Worm (Caenorhabditis elegans) whole organism, young adult: ENCODE results near the gene ZK1290.7.

Experiments
- B0035.1 ChIP-seq: sonication (generic microtip); optimal IDR thresholded peaks from 2 replicates; lab custom pipeline; 2016; ENCODE audit warnings: missing genetic modification characterization, mild to moderate bottlenecking, missing compliant biosample characterization, missing genotype, missing genetic modification reagents
- B0261.1 ChIP-seq: sonication (generic microtip); optimal IDR thresholded peaks from 2 replicates; lab custom pipeline; 2016; ENCODE audit warnings: mild to moderate bottlenecking, missing genetic modification characterization, moderate library complexity, missing compliant biosample characterization
- C06A6.2 ChIP-seq: fragments of 200-800 bp; sonication (Bioruptor generic); conservative IDR thresholded peaks from 2 replicates; pipeline ENCODE4 v1.3.6; 2022; ENCODE audit warnings: missing genetic modification characterization, missing compliant biosample characterization
- F10E7.11 ChIP-seq: sonication (generic microtip); optimal IDR thresholded peaks from 2 replicates; lab custom pipeline; 2017; ENCODE audit warnings: mild to moderate bottlenecking, missing genetic modification characterization, moderate library complexity, missing compliant biosample characterization
- F22D6.2 ChIP-seq: sonication (generic microtip); optimal IDR thresholded peaks from 2 replicates; lab custom pipeline; 2016; ENCODE audit warnings: mild to moderate bottlenecking, missing genetic modification characterization, missing compliant biosample characterization
- F23B12.7 ChIP-seq: sonication (generic microtip); optimal IDR thresholded peaks from 2 replicates; lab custom pipeline; 2017; ENCODE audit warnings: missing genetic modification characterization, mild to moderate bottlenecking, missing compliant biosample characterization, antibody characterized with exemption, moderate library complexity; ENCODE audit not compliant: insufficient read depth
- F52B5.7 ChIP-seq: sonication (generic microtip); optimal IDR thresholded peaks from 2 replicates; lab custom pipeline; 2016; ENCODE audit warnings: mild to moderate bottlenecking, missing genetic modification characterization, missing compliant biosample characterization
- F55B11.4 ChIP-seq: sonication (generic microtip); optimal IDR thresholded peaks from 2 replicates; lab custom pipeline; 2016; ENCODE audit warnings: missing compliant biosample characterization, missing genetic modification characterization, borderline replicate concordance; ENCODE audit not compliant: insufficient read depth
- K11D2.4 ChIP-seq: fragments of 200-800 bp; sonication (Bioruptor generic); IDR thresholded peaks from 2 replicates; pipeline ENCODE4 v1.3.6; 2022; ENCODE audit warnings: missing genetic modification reagents, missing genetic modification characterization, missing compliant biosample characterization
- Y67H2A.10 ChIP-seq: fragments of 200-800 bp; sonication (Bioruptor generic); conservative IDR thresholded peaks from 2 replicates; pipeline ENCODE4 v1.3.6; 2022; ENCODE audit warnings: missing genetic modification reagents, missing genetic modification characterization, missing compliant biosample characterization
- akir-1 ChIP-seq: fragments of 200-800 bp; sonication (Bioruptor generic); optimal IDR thresholded peaks from 2 replicates; lab custom pipeline; 2018; ENCODE audit warnings: mild to moderate bottlenecking, missing genetic modification characterization, moderate library complexity, missing compliant biosample characterization
- ama-1 ChIP-seq, 3 experiments: fragments of 150-350 bp in 1 of 3; sonication (generic microtip) in 2 of 3; optimal IDR thresholded peaks; 2 replicates each; lab custom pipeline; 2014 to 2018; ENCODE audit warnings: missing biosample characterization in 2 of 3, missing genetic modification characterization in 2 of 3, missing genetic modification reagents in 2 of 3
- aptf-2 ChIP-seq: fragments of 200-800 bp; sonication (Bioruptor generic); conservative IDR thresholded peaks from 2 replicates; pipeline ENCODE4 v1.3.6; 2022; ENCODE audit warnings: missing genetic modification reagents, missing genetic modification characterization, missing compliant biosample characterization
- atf-7 ChIP-seq: sonication (generic microtip); optimal IDR thresholded peaks from 2 replicates; lab custom pipeline; 2017; ENCODE audit warnings: mild to moderate bottlenecking, missing genetic modification characterization, missing compliant biosample characterization
- bed-1 ChIP-seq: fragments of 200-800 bp; sonication (Bioruptor generic); IDR thresholded peaks from 2 replicates; pipeline ENCODE4 v1.3.6; 2022; ENCODE audit warnings: missing genetic modification reagents, missing genetic modification characterization, missing compliant biosample characterization
- cebp-1 ChIP-seq, 2 experiments: fragments of 200-800 bp in 1 of 2; sonication (Bioruptor generic) in 1 of 2; sonication (generic microtip) in 1 of 2; IDR thresholded peaks in 1 of 2; optimal IDR thresholded peaks in 1 of 2; 2 replicates each; pipeline versions ENCODE4 v1.3.6 to Lab custom; 2017 to 2022; ENCODE audit warnings: missing compliant biosample characterization in 2 of 2, missing genetic modification characterization in 2 of 2, mild to moderate bottlenecking in 1 of 2, missing genetic modification reagents in 1 of 2, moderate library complexity in 1 of 2
- ceh-27 ChIP-seq: fragments of 200-800 bp; sonication (Bioruptor generic); optimal IDR thresholded peaks from 2 replicates; lab custom pipeline; 2018; ENCODE audit warnings: mild to moderate bottlenecking, missing genetic modification characterization, moderate library complexity, missing compliant biosample characterization
- ceh-40 ChIP-seq: fragments of 200-800 bp; sonication (Bioruptor generic); IDR thresholded peaks from 2 replicates; pipeline ENCODE4 v1.3.6; 2022; ENCODE audit warnings: missing genetic modification characterization, missing compliant biosample characterization
- ceh-58 ChIP-seq: fragments of 200-800 bp; sonication (Bioruptor generic); IDR thresholded peaks from 2 replicates; pipeline ENCODE4 v1.3.6; 2022; ENCODE audit warnings: missing genetic modification characterization, missing compliant biosample characterization
- dox-1 ChIP-seq: fragments of 200-800 bp; sonication (Bioruptor generic); IDR thresholded peaks from 2 replicates; pipeline ENCODE4 v1.3.6; 2022; ENCODE audit warnings: missing genetic modification reagents, missing genetic modification characterization, missing compliant biosample characterization
- dpff-1 ChIP-seq: sonication (generic microtip); optimal IDR thresholded peaks from 2 replicates; lab custom pipeline; 2017; ENCODE audit warnings: mild to moderate bottlenecking, missing genetic modification characterization, missing compliant biosample characterization
- efl-1 ChIP-seq: fragments of 150-350 bp; optimal IDR thresholded peaks from 2 replicates; lab custom pipeline; 2014; ENCODE audit warnings: missing biosample characterization, missing genetic modification reagents, missing genetic modification characterization
- egl-18 ChIP-seq: fragments of 200-800 bp; sonication (Bioruptor generic); IDR thresholded peaks from 2 replicates; pipeline ENCODE4 v1.3.6; 2022; ENCODE audit warnings: missing genetic modification reagents, missing genetic modification characterization, missing compliant biosample characterization
- ets-4 ChIP-seq: fragments of 200-800 bp; sonication (Bioruptor generic); optimal IDR thresholded peaks from 2 replicates; lab custom pipeline; 2018; ENCODE audit warnings: mild to moderate bottlenecking, missing genetic modification characterization, missing compliant biosample characterization
- him-1 ChIP-seq: sonication (generic microtip); optimal IDR thresholded peaks from 2 replicates; lab custom pipeline; 2016; ENCODE audit warnings: missing genotype, missing genetic modification reagents, missing genetic modification characterization, missing compliant biosample characterization
- hlh-12 ChIP-seq: sonication (generic microtip); optimal IDR thresholded peaks from 2 replicates; lab custom pipeline; 2016; ENCODE audit warnings: missing genetic modification characterization, missing compliant biosample characterization
- let-526 ChIP-seq: fragments of 200-800 bp; sonication (Bioruptor generic); IDR thresholded peaks from 2 replicates; pipeline ENCODE4 v1.3.6; 2022; ENCODE audit warnings: missing genetic modification reagents, missing genetic modification characterization, missing compliant biosample characterization
- let-607 ChIP-seq, 2 experiments: fragments of 200-800 bp in 1 of 2; sonication (Bioruptor generic) in 1 of 2; sonication (generic microtip) in 1 of 2; optimal IDR thresholded peaks; 2 replicates each; lab custom pipeline; 2016 to 2018; ENCODE audit warnings: mild to moderate bottlenecking in 2 of 2, missing compliant biosample characterization in 2 of 2, missing genetic modification characterization in 2 of 2, moderate library complexity in 2 of 2, missing genotype in 1 of 2
- lin-54 ChIP-seq: fragments of 200-800 bp; sonication (Bioruptor generic); optimal IDR thresholded peaks from 2 replicates; lab custom pipeline; 2018; ENCODE audit warnings: mild to moderate bottlenecking, missing genetic modification characterization, missing compliant biosample characterization
- mcd-1 ChIP-seq: fragments of 200-800 bp; sonication (Bioruptor generic); IDR thresholded peaks from 2 replicates; pipeline ENCODE4 v1.3.6; 2022; ENCODE audit warnings: missing genetic modification reagents, missing genetic modification characterization, missing compliant biosample characterization
- nhr-120 ChIP-seq: fragments of 200-800 bp; sonication (Bioruptor generic); IDR thresholded peaks from 2 replicates; pipeline ENCODE4 v1.3.6; 2022; ENCODE audit warnings: missing genetic modification characterization, missing compliant biosample characterization
- nhr-27 ChIP-seq: fragments of 200-800 bp; sonication (Bioruptor generic); optimal IDR thresholded peaks from 2 replicates; lab custom pipeline; 2018; ENCODE audit warnings: mild to moderate bottlenecking, missing genetic modification characterization, moderate library complexity, missing compliant biosample characterization
- nhr-80 ChIP-seq: sonication (generic microtip); optimal IDR thresholded peaks from 2 replicates; lab custom pipeline; 2016; ENCODE audit warnings: missing genetic modification characterization, missing compliant biosample characterization
- pha-4 ChIP-seq: fragments of 150-350 bp; sonication (generic microtip); optimal IDR thresholded peaks from 2 replicates; lab custom pipeline; 2014; ENCODE audit warnings: missing biosample characterization, missing genetic modification reagents, missing genetic modification characterization
- rcor-1 ChIP-seq: fragments of 200-800 bp; sonication (Bioruptor generic); IDR thresholded peaks from 2 replicates; pipeline ENCODE4 v1.3.6; 2022; ENCODE audit warnings: missing genetic modification reagents, missing genetic modification characterization, missing compliant biosample characterization
- rec-8 ChIP-seq, 2 experiments: sonication (generic microtip); optimal IDR thresholded peaks; 2 replicates each; lab custom pipeline; 2016; ENCODE audit warnings: mild to moderate bottlenecking in 2 of 2, missing genetic modification characterization in 2 of 2, missing genetic modification reagents in 2 of 2, missing genotype in 2 of 2, missing biosample characterization in 1 of 2, missing compliant biosample characterization in 1 of 2, moderate library complexity in 1 of 2
- repo-1 ChIP-seq: sonication (generic microtip); optimal IDR thresholded peaks from 2 replicates; lab custom pipeline; 2017; ENCODE audit warnings: mild to moderate bottlenecking, missing genetic modification characterization, missing compliant biosample characterization
- rpc-1 ChIP-seq, 2 experiments: fragments of 150-350 bp in 1 of 2; sonication (generic microtip) in 1 of 2; optimal IDR thresholded peaks; 2 replicates each; lab custom pipeline; 2014 to 2018; ENCODE audit warnings: missing biosample characterization in 1 of 2, missing genetic modification characterization in 1 of 2, missing genetic modification reagents in 1 of 2, missing genotype in 1 of 2
- unc-130 ChIP-seq: sonication (generic microtip); optimal IDR thresholded peaks from 2 replicates; lab custom pipeline; 2016; ENCODE audit warnings: missing genetic modification reagents, missing genetic modification characterization, missing compliant biosample characterization
- unc-62 ChIP-seq: fragments of 150-350 bp; optimal IDR thresholded peaks from 2 replicates; lab custom pipeline; 2014; ENCODE audit warnings: missing biosample characterization, missing genetic modification reagents, missing genetic modification characterization
- xnd-1 ChIP-seq: sonication (generic microtip); optimal IDR thresholded peaks from 2 replicates; lab custom pipeline; 2016; ENCODE audit warnings: missing genotype, missing genetic modification reagents, missing genetic modification characterization, missing compliant biosample characterization
- zim-3 ChIP-seq: sonication (generic microtip); optimal IDR thresholded peaks from 2 replicates; lab custom pipeline; 2017; ENCODE audit warnings: mild to moderate bottlenecking, missing genetic modification characterization, moderate library complexity, missing compliant biosample characterization
- ztf-18 ChIP-seq: sonication (generic microtip); optimal IDR thresholded peaks from 2 replicates; lab custom pipeline; 2016; ENCODE audit warnings: missing genotype, mild to moderate bottlenecking, missing genetic modification characterization, missing compliant biosample characterization
- ztf-25 ChIP-seq: fragments of 200-800 bp; sonication (Bioruptor generic); IDR thresholded peaks from 2 replicates; pipeline ENCODE4 v1.3.6; 2022; ENCODE audit warnings: missing genetic modification reagents, missing genetic modification characterization, missing compliant biosample characterization
- ztf-28 ChIP-seq: fragments of 200-800 bp; sonication (Bioruptor generic); IDR thresholded peaks from 2 replicates; pipeline ENCODE4 v1.3.6; 2022; ENCODE audit warnings: missing genetic modification reagents, missing genetic modification characterization, missing compliant biosample characterization
- ztf-3 ChIP-seq: fragments of 200-800 bp; sonication (Bioruptor generic); optimal IDR thresholded peaks from 2 replicates; lab custom pipeline; 2018; ENCODE audit warnings: mild to moderate bottlenecking, missing genetic modification characterization, missing compliant biosample characterization

The ZK1290.7 gene

ce11 chrII:7531478-7531877, 6.1 kb upstream of the ZK1290.7 start (continued):
- no peak for TF ChIP-seq K11D2.4 (GFP tag; lab: Robert Waterston, UW)
- TF ChIP-seq ceh-58 (GFP tag; lab: Robert Waterston, UW), result no peak

- no peak for TF ChIP-seq nhr-120 (GFP tag; lab: Robert Waterston, UW)
- TF ChIP-seq rpc-1 (optimal IDR thresholded peaks at IDR 0.05; lab: Kevin White, UChicago), result no peak
- no peak for TF ChIP-seq rpc-1 (tag; optimal IDR thresholded peaks at IDR 0.05; lab: Kevin White, UChicago)
- no peak for TF ChIP-seq unc-130 (GFP tag; lab: Kevin White, UChicago)
- no peak for TF ChIP-seq bed-1
- no peak for TF ChIP-seq F55B11.4 (tag; lab: Kevin White, UChicago)
- TF ChIP-seq lin-54 (GFP tag; lab: Kevin White, UChicago), result no peak
- TF ChIP-seq dpff-1, result no peak
- no peak for TF ChIP-seq rcor-1
- TF ChIP-seq F23B12.7 (tag; lab: Kevin White, UChicago), result no peak
- TF ChIP-seq unc-62 (GFP tag; lab: Kevin White, UChicago), result no peak
- no peak for TF ChIP-seq zim-3
- no peak for TF ChIP-seq ceh-27 (GFP tag; lab: Kevin White, UChicago)
- no peak for TF ChIP-seq F52B5.7
- peak; percentile 44 for TF ChIP-seq mcd-1 (GFP tag; lab: Robert Waterston, UW)
- TF ChIP-seq cebp-1 (GFP tag; IDR thresholded peaks at IDR 0.05; lab: Robert Waterston, UW), result no peak
- no peak for TF ChIP-seq cebp-1 (tag; optimal IDR thresholded peaks at IDR 0.05; lab: Kevin White, UChicago)
- no peak for TF ChIP-seq ztf-28 (GFP tag; lab: Robert Waterston, UW)
- no peak for TF ChIP-seq let-607 (tag; optimal IDR thresholded peaks at IDR 0.05; lab: Kevin White, UChicago)
- TF ChIP-seq repo-1 (tag; lab: Kevin White, UChicago), result no peak
- TF ChIP-seq B0261.1, result no peak
- TF ChIP-seq rec-8 (tag; optimal IDR thresholded peaks at IDR 0.05; lab: Kevin White, UChicago), result no peak
- TF ChIP-seq nhr-27 (tag; lab: Kevin White, UChicago), result no peak
- TF ChIP-seq F22D6.2 (tag; lab: Kevin White, UChicago), result no peak
- TF ChIP-seq ztf-18 (tag; lab: Kevin White, UChicago), result no peak
- TF ChIP-seq ceh-40, result no peak
- TF ChIP-seq hlh-12 (tag; lab: Kevin White, UChicago), result no peak
- TF ChIP-seq him-1 (tag; lab: Kevin White, UChicago), result no peak
- no peak for TF ChIP-seq B0035.1 (tag; lab: Kevin White, UChicago)
- no peak for TF ChIP-seq egl-18 (GFP tag; lab: Robert Waterston, UW)
- TF ChIP-seq efl-1 (GFP tag; lab: Kevin White, UChicago), result no peak
- no peak for TF ChIP-seq xnd-1 (tag; lab: Kevin White, UChicago)
- TF ChIP-seq aptf-2 (GFP tag; lab: Robert Waterston, UW), result no peak
- TF ChIP-seq Y67H2A.10 (GFP tag; lab: Robert Waterston, UW), result no peak
- TF ChIP-seq ets-4, result no peak
- TF ChIP-seq ztf-3 (GFP tag; lab: Kevin White, UChicago), result no peak
- TF ChIP-seq F10E7.11, result no peak
- no peak for TF ChIP-seq akir-1
- peak; percentile 59; the same call in 1 of the 2 replicates for TF ChIP-seq C06A6.2 (GFP tag; lab: Robert Waterston, UW)
- TF ChIP-seq ama-1 (optimal IDR thresholded peaks at IDR 0.05; lab: Kevin White, UChicago), result no peak
- no peak for TF ChIP-seq ama-1 (GFP tag; optimal IDR thresholded peaks at IDR 0.05; lab: Kevin White, UChicago)
- TF ChIP-seq dox-1 (GFP tag; lab: Robert Waterston, UW), result 0 out of 2 replicates have a peak, but pooled peaks have one; percentile 13
- TF ChIP-seq nhr-80 (tag; lab: Kevin White, UChicago), result no peak
- no peak for TF ChIP-seq let-526 (GFP tag; lab: Robert Waterston, UW)
- peak; percentile 4 for TF ChIP-seq atf-7 (tag; lab: Kevin White, UChicago)
- no peak for TF ChIP-seq ztf-25 (GFP tag; lab: Robert Waterston, UW)
- no peak for TF ChIP-seq pha-4 (tag; lab: Kevin White, UChicago)
These were observed 5.6 kb upstream of the ZK1290.7 start, which contains the start of gene wrt-1 for ce11 chrII:7530944-7531343. wrt-1 (plus strand) TSS chrII:7530996.
